Worm (Caenorhabditis elegans) whole organism, L4/young adult: Measurements from ENCODE around the gene cgef-1.

Experiments used
- W03F9.2 ChIP-seq: fragments of 150-350 bp; optimal IDR thresholded peaks from 2 replicates; lab custom pipeline; 2014; ENCODE audit warnings: missing biosample characterization, missing genetic modification characterization
- dao-5 ChIP-seq: sonication (generic microtip); optimal IDR thresholded peaks from 2 replicates; lab custom pipeline; 2016; ENCODE audit warnings: missing genotype, missing genetic modification characterization, moderate library complexity, missing compliant biosample characterization
- him-1 ChIP-seq: sonication (generic microtip); optimal IDR thresholded peaks from 2 replicates; lab custom pipeline; 2016; ENCODE audit warnings: missing genotype, missing genetic modification reagents, missing genetic modification characterization, missing compliant biosample characterization

cgef-1 gene

DNA sequence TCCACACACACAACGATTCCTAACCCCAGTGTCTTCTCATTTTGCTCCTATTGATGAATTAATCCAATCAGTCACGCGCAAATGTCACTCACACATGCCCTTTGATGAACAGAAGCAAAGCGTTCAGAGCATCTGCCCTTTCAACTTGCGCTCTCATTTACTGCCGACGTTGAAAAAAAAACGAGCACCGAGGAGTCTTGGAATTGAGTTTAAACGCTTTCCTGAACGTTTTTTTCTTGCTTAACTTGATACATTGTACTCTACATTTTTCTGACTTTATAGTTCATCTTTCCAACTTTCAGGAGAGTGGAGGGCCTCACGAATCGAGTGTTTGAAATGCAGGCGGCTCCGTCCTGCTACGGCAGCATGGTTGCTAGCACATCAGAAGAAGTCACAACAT is at the start of gene cgef-1:
Gene cgef-1, plus strand, starts transcription at position 301 of the 400 bp plus-strand sequence.
- TF ChIP-seq W03F9.2, result no peak
- TF ChIP-seq him-1 (tag; lab: Kevin White, UChicago), result no peak
- TF ChIP-seq dao-5, result no peak

DNA sequence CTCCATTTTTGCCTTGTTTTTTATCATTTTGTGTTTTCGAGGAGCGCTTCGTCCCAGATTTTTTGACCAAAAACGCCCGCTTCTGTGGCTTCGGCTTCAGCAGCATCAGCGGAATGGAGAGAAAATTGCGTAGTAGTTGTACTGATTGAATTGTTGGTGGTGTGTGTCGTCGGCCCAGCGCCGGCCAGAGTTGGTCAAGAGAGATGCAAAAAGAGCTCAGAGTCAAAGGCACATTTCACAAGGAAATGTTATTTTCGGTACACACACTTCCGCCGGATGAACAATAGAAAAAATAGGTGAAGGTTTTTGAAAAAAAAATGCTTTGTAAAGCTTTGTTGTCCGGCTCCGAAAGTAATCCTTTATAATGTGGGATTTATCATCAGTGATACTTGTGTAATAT is 44.2 kb upstream of the cgef-1 start:
- TF ChIP-seq him-1 (tag; lab: Kevin White, UChicago) (no peak), dao-5 (no peak), W03F9.2 (no peak)

DNA sequence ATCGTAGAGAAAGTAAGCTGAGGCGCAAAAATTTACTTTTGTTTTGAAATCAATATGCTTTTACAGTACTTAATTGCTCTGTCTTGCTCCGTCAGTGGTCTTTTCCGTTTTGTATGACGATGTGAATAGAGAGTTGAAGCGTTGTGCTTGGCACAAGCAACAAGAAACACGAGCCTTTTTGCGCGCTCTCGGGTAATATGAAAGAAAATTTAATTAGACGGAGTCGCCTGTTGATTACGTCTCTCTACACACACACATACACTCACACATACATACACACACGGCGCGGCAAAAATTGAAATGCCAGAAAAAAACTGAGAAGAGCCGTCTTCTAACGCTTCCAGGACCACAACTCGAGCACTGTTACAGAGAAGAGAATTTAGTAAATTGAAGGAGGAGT is 42.0 kb upstream of the cgef-1 start:
- TF ChIP-seq him-1 (tag; lab: Kevin White, UChicago), result no peak
- TF ChIP-seq dao-5, result no peak
- TF ChIP-seq W03F9.2, result no peak

DNA sequence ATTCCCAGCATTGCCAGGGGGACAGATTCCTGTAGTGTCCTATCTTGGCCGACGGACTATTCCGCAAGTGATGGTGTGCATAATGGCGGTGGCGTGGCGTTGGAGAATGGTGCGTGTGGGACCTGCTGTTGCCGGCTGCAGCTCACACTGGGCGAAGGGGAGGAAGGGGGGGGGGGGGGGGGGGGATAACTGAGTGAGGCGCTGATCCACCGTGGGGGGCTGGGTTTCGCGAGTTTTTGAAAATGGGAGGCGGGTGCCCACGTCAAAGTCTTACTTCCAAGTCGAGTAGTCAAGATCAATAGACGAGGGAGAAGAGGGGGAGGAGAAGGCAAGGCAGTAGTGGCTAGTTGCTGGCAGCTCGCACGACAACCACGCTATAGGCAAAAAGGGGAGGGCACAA is 40.4 kb upstream of the cgef-1 start:
- TF ChIP-seq him-1 (tag; lab: Kevin White, UChicago) (no peak), W03F9.2 (no peak), dao-5 (no peak)

DNA sequence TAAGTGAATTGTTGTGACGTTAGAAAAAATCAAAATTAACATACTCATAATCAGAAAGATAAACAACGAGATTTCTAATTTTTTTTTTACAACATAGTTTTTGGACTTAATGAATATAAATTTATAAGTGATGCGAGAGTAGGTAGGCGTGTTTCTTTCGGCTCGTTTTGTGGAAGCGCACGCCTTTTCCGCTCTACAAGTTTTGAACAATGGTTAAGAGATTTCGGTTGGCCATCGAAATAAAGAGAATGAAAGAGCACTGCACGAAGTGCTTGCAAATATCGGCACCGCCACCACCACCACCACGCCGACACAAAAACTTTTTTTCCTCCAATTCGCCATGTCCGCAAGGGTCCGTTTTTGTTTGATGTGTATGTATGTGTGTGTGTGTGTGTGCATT is 22.9 kb upstream of the cgef-1 start:
- TF ChIP-seq dao-5, result no peak
- TF ChIP-seq him-1 (tag; lab: Kevin White, UChicago), result no peak
- no peak for TF ChIP-seq W03F9.2

DNA sequence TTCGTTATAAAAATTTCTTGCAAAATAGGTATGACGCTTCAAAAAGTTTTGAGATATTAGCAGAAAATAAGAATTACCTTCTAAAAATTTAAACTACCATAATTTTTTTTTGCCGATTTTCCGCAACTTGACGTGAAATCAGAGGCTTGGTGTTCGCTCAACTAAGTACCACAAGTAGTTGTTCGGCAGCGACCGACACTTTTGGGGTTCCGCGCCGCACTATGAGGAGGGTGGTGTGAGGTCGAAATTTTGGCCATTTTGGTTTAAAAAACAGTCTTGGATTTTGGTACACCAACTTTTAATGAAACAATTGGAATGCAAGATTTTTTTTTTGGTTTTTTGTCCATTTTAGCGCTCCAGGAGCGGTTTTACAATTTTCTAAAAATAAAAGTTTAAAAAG is 19.0 kb upstream of the cgef-1 start:
- TF ChIP-seq him-1 (tag; lab: Kevin White, UChicago), result no peak
- no peak for TF ChIP-seq dao-5
- no peak for TF ChIP-seq W03F9.2

DNA sequence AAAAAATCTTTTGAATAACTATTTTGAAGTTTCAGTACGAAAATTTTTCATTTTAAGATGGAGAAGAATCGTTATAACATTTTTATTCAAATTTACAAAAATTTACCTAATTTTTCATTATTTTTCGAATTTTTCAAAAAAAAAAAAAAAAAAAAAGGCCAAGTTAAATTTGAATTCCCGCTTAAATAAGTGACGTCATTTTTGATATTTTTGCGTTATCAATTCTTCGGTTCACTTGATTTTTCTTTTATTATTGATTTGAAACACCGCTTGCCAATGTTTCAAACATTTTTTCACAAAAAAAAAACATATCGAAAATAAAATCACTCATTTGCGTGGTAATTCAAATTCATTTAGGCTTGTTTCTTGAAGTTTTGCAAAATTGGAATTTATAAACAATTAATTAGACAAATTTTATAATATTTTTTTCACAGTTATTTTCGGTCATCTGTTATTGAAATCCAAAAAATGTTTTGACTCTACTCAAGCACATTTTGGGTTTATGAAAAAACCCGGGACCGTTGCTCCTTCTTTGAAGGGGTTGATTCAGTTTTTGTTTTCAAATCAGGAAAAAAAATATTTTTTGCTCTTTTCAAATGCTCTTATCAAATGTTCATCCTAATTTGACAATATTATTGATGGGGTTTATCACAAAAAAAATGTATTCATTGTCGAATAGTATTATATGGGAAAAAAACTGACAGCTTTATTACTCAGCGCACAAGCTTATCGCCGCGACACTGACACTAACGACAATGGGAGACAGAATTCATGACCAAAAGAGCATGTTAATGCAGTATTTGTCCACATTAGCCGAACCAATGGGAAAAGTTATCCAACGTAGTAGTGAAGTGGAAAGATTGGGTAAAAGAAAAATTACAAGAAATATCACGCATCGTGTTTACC is 17.6 kb upstream of the cgef-1 start:
- TF ChIP-seq him-1 (tag; lab: Kevin White, UChicago) (no peak), W03F9.2 (no peak), dao-5 (no peak)

DNA sequence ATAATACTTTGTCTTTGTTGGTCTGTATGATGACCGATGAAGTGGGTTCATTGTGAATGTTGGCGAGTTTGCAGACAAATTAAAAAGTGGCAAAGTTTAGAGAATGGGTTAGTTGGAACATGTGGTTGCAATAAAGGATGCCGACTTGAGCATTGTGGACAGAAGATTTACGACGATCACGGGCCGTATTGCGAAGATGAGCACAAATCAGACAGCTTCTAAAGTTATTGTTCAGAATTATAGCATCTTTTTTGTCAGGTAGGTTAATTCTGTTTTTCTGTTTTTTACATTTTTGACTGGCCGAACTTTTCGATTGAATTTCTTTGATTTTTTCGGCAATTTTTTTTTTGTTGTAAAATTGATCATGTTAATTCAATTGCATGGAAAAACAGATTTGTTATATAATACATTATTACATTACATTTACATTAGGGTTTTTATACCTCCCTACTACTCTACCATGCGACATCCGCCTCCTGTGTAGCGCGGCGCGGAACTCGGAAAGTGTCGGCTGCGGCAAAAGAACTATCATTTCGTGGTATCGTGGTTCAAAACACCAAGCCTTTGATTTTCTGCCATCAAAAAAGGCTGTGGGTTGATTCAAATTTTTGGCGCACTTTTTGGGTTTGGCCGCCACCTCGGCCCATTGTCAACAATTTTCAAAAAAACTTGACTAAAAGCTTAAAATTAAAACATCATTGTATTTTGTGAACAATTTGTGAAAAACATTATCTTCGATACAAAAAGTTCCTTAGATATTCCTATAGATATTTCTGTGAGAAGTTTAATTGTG is 8.2 kb upstream of the cgef-1 start, which contains the start of gene unc-2:
Gene unc-2, minus strand, starts transcription at position 51 of the 793 bp plus-strand sequence.
- TF ChIP-seq W03F9.2 (no peak), dao-5 (no peak)

DNA sequence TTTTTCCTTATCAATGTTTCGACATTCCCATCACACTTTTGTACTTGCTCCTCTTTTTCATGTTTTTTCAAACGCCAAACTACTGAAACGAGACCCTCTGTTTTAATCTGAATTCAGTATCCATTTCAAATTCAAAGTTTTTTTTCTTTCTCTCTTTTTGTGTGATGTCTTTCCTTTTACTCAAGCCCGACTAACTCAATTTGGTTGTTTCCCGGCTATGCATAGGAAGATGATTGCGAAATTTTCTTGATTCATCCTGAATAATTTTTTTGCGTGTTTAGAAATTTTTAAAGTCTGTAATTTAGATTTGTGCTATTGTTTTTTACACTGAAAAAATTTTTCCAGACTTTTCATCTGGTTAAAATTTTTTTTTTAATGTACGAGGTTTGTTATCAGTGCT is 7.6 kb upstream of the cgef-1 start:
- TF ChIP-seq dao-5 (no peak), him-1 (tag; lab: Kevin White, UChicago) (no peak), W03F9.2 (no peak)

DNA sequence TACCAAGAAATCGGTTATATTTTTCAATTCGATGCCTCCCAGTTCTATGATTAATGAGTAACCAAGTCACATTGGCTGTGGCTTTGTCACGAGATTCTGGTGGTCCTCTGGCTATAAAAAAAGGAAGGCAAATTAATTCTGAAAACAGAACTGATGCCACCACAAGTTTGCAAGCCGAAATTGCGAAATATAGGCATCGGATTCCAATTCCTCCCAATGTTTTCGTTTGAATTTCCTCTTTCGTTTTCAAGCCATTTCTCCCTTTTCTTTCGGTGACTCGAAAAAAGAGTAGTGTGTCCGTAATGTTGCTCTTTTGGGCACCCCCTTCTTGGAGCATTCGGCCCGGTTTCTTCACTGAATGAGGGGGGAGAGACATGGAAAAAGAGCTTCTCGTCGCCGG is 2.2 kb upstream of the cgef-1 start, which contains the start of gene F55F1.2:
Gene F55F1.2, minus strand, starts transcription at position 376 of the 400 bp plus-strand sequence.
- TF ChIP-seq him-1 (tag; lab: Kevin White, UChicago), result no peak
- TF ChIP-seq dao-5, result no peak
- TF ChIP-seq W03F9.2, result no peak

DNA sequence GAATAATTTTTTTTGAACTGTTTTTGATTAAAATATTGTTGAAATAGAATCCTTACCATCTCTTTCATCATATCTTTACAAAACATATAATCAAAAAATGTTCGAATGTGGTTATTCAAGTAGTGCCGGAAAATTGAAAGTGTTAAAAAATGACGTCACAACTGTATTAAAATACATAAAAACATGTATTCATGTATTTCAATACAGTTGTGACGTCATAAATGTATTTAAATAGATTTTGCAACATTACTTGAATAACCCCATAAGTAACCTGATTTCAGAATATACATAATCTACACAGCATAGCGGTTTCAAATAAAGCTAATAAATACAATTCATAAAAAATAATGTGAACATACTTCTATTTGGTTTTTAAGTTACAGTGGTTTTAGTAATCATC is 5.1 kb downstream of the cgef-1 start:
- no peak for TF ChIP-seq dao-5
- no peak for TF ChIP-seq him-1 (tag; lab: Kevin White, UChicago)
- no peak for TF ChIP-seq W03F9.2

DNA sequence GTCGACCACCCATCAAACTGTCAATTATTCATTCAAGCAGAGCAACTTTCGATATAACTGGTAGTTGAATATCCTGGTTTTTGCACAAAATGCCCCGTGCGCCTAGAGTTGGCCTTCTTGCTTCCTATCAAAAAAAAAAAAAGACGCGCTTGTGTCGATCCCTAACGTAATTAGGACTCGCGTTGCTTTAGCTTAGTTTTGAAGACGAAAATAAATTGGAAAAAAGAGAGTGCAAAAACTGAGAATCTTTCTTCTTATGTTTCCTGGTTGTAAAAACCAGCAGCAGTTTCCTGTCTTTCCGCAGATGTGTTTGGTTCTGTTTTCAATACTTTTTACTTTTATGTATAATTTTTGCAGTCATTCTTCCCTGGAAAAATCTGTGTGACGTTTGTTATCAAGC is 6.1 kb downstream of the cgef-1 start:
- TF ChIP-seq dao-5, result no peak
- no peak for TF ChIP-seq him-1 (tag; lab: Kevin White, UChicago)
- TF ChIP-seq W03F9.2, result no peak

DNA sequence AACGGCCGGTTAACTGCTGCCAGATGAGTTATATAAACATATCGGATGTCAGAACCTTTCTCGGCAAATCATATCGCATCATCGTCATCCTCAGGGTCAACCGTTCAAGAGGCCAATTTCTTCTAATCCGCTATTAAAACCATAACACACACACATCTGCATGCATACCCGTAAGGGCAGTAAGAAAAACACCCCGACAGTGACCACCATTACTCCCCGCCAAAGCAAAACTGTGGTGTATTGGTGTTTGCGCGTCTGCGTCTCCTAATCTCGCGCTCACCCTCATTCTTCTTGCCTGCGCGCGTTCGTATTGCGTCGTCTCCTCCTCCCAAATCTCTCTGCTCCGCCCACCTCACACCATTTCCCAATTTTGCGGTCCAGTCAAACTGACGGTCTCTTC is 21.7 kb downstream of the cgef-1 start:
- no peak for TF ChIP-seq W03F9.2
- no peak for TF ChIP-seq dao-5
- no peak for TF ChIP-seq him-1 (tag; lab: Kevin White, UChicago)

DNA sequence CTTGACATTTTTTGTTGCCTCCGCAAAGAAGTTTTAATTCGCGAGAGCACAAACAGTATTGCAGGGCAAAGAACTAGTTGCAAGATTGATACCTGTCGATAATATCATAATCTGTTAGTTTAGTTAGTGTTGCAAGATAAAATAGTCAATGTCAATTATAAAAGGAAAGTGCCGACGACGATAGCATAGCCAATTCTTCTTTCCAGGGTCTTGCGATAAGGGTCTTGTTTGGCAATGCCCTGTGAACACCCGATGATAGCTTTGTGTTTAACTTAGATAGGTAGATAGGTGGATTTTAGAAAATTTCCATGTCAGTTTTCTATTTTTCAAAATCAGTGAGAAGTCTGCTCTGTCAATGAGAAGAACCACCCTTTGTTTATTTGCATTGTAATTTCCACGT is 22.5 kb downstream of the cgef-1 start:
- TF ChIP-seq W03F9.2 (no peak), him-1 (tag; lab: Kevin White, UChicago) (no peak), dao-5 (no peak)

DNA sequence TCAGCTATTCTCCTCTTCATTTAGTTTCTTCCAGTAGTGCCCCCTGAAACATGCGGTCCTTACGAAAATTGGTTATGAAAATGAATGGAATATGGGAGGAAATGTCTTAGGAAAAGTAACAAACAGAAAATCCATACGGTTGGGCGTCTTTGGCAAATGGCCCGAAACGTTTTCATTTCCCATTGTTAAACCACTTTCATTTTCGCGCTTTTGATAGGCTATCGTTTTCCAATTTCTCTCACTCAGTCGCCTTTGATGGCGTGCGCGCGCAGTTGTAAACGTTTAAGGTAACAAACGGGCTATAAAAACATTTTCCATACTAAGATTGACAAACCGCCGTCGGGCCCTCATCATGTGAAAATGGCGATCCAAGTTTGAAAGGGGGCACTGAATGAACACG is 23.2 kb downstream of the cgef-1 start:
- TF ChIP-seq W03F9.2 (no peak), him-1 (tag; lab: Kevin White, UChicago) (no peak), dao-5 (no peak)
